Fruit fly (Drosophila melanogaster) whole organism, embryonic: Measurements from ENCODE around the gene papi.

Source experiments
- Aef1 ChIP-seq: fragments of 200-800 bp; sonication (Bioruptor generic); IDR thresholded peaks from 3 replicates; pipeline ENCODE4 v1.3.6; 2022; ENCODE audit warnings: missing biosample characterization, missing genetic modification characterization
- Atf3 ChIP-seq: fragments of 200-800 bp; sonication (Bioruptor generic); optimal IDR thresholded peaks from 3 replicates; lab custom pipeline; 2016; ENCODE audit warnings: missing biosample characterization, missing genetic modification characterization
- BEAF-32 ChIP-seq: fragments of 200-800 bp; sonication (Bioruptor generic); optimal IDR thresholded peaks from 3 replicates; lab custom pipeline; 2017; ENCODE audit warnings: missing biosample characterization, missing genetic modification characterization, mild to moderate bottlenecking, moderate library complexity, missing genetic modification reagents
- Bteb2 ChIP-seq: fragments of 200-800 bp; sonication (Bioruptor generic); optimal IDR thresholded peaks from 2 replicates; lab custom pipeline; 2016; ENCODE audit warnings: missing biosample characterization, missing genetic modification characterization
- CG11560 ChIP-seq: fragments of 200-800 bp; sonication (Bioruptor generic); IDR thresholded peaks from 3 replicates; pipeline ENCODE4 v1.3.6; 2022; ENCODE audit warnings: missing biosample characterization, missing genetic modification characterization
- CG12104 ChIP-seq: fragments of 200-800 bp; sonication (Bioruptor generic); optimal IDR thresholded peaks from 3 replicates; lab custom pipeline; 2016; ENCODE audit warnings: missing biosample characterization, missing genetic modification characterization
- CG14667 ChIP-seq: fragments of 200-800 bp; sonication (Bioruptor generic); IDR thresholded peaks from 2 replicates; pipeline ENCODE4 v1.3.6; 2022; ENCODE audit warnings: missing biosample characterization, missing genetic modification characterization
- CG14710 ChIP-seq: fragments of 200-800 bp; sonication (Bioruptor generic); optimal IDR thresholded peaks from 3 replicates; lab custom pipeline; 2019; ENCODE audit warnings: missing biosample characterization, mild to moderate bottlenecking, missing genetic modification characterization, moderate library complexity
- CG15073 ChIP-seq: fragments of 200-800 bp; sonication (Bioruptor generic); optimal IDR thresholded peaks from 2 replicates; lab custom pipeline; 2016; ENCODE audit warnings: missing biosample characterization, missing genetic modification characterization
- CG15601 ChIP-seq: fragments of 200-800 bp; sonication (Bioruptor generic); optimal IDR thresholded peaks from 3 replicates; lab custom pipeline; 2019; ENCODE audit warnings: missing biosample characterization, mild to moderate bottlenecking, missing genetic modification characterization, moderate library complexity
- CG17802 ChIP-seq: fragments of 200-800 bp; sonication (Bioruptor generic); optimal IDR thresholded peaks from 2 replicates; lab custom pipeline; 2018; ENCODE audit warnings: missing biosample characterization, mild to moderate bottlenecking, missing genetic modification characterization, moderate library complexity
- CG2116 ChIP-seq: fragments of 200-800 bp; sonication (Bioruptor generic); optimal IDR thresholded peaks from 3 replicates; lab custom pipeline; 2018; ENCODE audit warnings: missing biosample characterization, mild to moderate bottlenecking, missing genetic modification characterization
- CG3163 ChIP-seq: fragments of 200-800 bp; sonication (Bioruptor generic); optimal IDR thresholded peaks from 3 replicates; lab custom pipeline; 2016; ENCODE audit warnings: missing biosample characterization, missing genetic modification characterization
- CG32532 ChIP-seq: fragments of 200-800 bp; sonication (Bioruptor generic); IDR thresholded peaks from 2 replicates; pipeline ENCODE4 v1.3.6; 2022; ENCODE audit warnings: missing biosample characterization, missing genetic modification characterization
- CG34224 ChIP-seq: fragments of 200-800 bp; sonication (Bioruptor generic); IDR thresholded peaks from 3 replicates; pipeline ENCODE4 v1.3.6; 2022; ENCODE audit warnings: missing biosample characterization, missing genetic modification characterization; ENCODE audit not compliant: partially characterized antibody
- CG3847 ChIP-seq: fragments of 200-800 bp; sonication (Bioruptor generic); IDR thresholded peaks from 2 replicates; pipeline ENCODE4 v1.3.6; 2022; ENCODE audit warnings: missing biosample characterization, missing genetic modification characterization
- CG4707 ChIP-seq: fragments of 200-800 bp; sonication (Bioruptor generic); optimal IDR thresholded peaks from 2 replicates; lab custom pipeline; 2018; ENCODE audit warnings: missing biosample characterization, mild to moderate bottlenecking, missing genetic modification characterization, moderate library complexity
- CG6175 ChIP-seq: fragments of 200-800 bp; sonication (Bioruptor generic); IDR thresholded peaks from 3 replicates; pipeline ENCODE4 v1.3.6; 2022; ENCODE audit warnings: missing biosample characterization, missing genetic modification characterization
- CG7786 ChIP-seq: fragments of 200-800 bp; sonication (Bioruptor generic); optimal IDR thresholded peaks from 2 replicates; lab custom pipeline; 2016; ENCODE audit warnings: missing biosample characterization, missing genetic modification characterization
- CG8388 ChIP-seq: fragments of 200-800 bp; sonication (Bioruptor generic); optimal IDR thresholded peaks from 2 replicates; lab custom pipeline; 2019; ENCODE audit warnings: missing biosample characterization, mild to moderate bottlenecking, missing genetic modification characterization, moderate library complexity
- CG8944 ChIP-seq: fragments of 200-800 bp; sonication (Bioruptor generic); optimal IDR thresholded peaks from 3 replicates; lab custom pipeline; 2016; ENCODE audit warnings: missing biosample characterization, missing genetic modification characterization
- CG9437 ChIP-seq: fragments of 200-800 bp; sonication (Bioruptor generic); optimal IDR thresholded peaks from 2 replicates; lab custom pipeline; 2018; ENCODE audit warnings: missing biosample characterization, mild to moderate bottlenecking, missing genetic modification characterization
- CrebB ChIP-seq: fragments of 200-800 bp; sonication (Bioruptor generic); optimal IDR thresholded peaks from 3 replicates; lab custom pipeline; 2018; ENCODE audit warnings: missing biosample characterization, mild to moderate bottlenecking, missing genetic modification characterization
- H15 ChIP-seq: fragments of 200-800 bp; sonication (Bioruptor generic); IDR thresholded peaks from 3 replicates; pipeline ENCODE4 v1.3.6; 2022; ENCODE audit warnings: missing biosample characterization, missing genetic modification characterization
- Hsf ChIP-seq: fragments of 200-800 bp; sonication (Bioruptor generic); optimal IDR thresholded peaks from 3 replicates; lab custom pipeline; 2016; ENCODE audit warnings: missing biosample characterization, missing genetic modification characterization
- Opbp ChIP-seq: fragments of 200-800 bp; sonication (Bioruptor generic); IDR thresholded peaks from 3 replicates; pipeline ENCODE4 v1.3.6; 2022; ENCODE audit warnings: missing biosample characterization, missing genetic modification characterization; ENCODE audit not compliant: partially characterized antibody
- Poxn ChIP-seq: fragments of 200-800 bp; sonication (Bioruptor generic); IDR thresholded peaks from 2 replicates; pipeline ENCODE4 v1.3.6; 2022; ENCODE audit warnings: missing biosample characterization, missing genetic modification characterization
- TFAM ChIP-seq: fragments of 200-800 bp; sonication (Bioruptor generic); optimal IDR thresholded peaks from 2 replicates; lab custom pipeline; 2017; ENCODE audit warnings: missing biosample characterization, missing genetic modification characterization, inconsistent platforms
- Xrp1 ChIP-seq: fragments of 200-800 bp; sonication (Bioruptor generic); IDR thresholded peaks from 2 replicates; pipeline ENCODE4 v1.3.6; 2022; ENCODE audit warnings: missing biosample characterization, missing genetic modification characterization
- chm ChIP-seq: fragments of 200-800 bp; sonication (Bioruptor generic); IDR thresholded peaks from 2 replicates; pipeline ENCODE4 v1.3.6; 2022; ENCODE audit warnings: missing biosample characterization, missing genetic modification characterization
- chn ChIP-seq: fragments of 200-800 bp; sonication (Bioruptor generic); optimal IDR thresholded peaks from 2 replicates; lab custom pipeline; 2016; ENCODE audit warnings: missing biosample characterization, missing genetic modification characterization
- ci ChIP-seq: fragments of 200-800 bp; sonication (Bioruptor generic); IDR thresholded peaks from 3 replicates; pipeline ENCODE4 v1.3.6; 2022; ENCODE audit warnings: missing biosample characterization, missing genetic modification characterization
- dimm ChIP-seq: fragments of 200-800 bp; sonication (Bioruptor generic); IDR thresholded peaks from 2 replicates; pipeline ENCODE4 v1.3.6; 2022; ENCODE audit warnings: missing biosample characterization, missing genetic modification characterization
- dm ChIP-seq: fragments of 200-800 bp; sonication (Bioruptor generic); optimal IDR thresholded peaks from 3 replicates; lab custom pipeline; 2016; ENCODE audit warnings: missing biosample characterization, missing genetic modification characterization
- dysf ChIP-seq: fragments of 200-800 bp; sonication (Bioruptor generic); IDR thresholded peaks from 3 replicates; pipeline ENCODE4 v1.3.6; 2022; ENCODE audit warnings: missing biosample characterization, missing genetic modification characterization
- fd64A ChIP-seq: fragments of 200-800 bp; sonication (Bioruptor generic); optimal IDR thresholded peaks from 3 replicates; lab custom pipeline; 2018; ENCODE audit warnings: missing biosample characterization, mild to moderate bottlenecking, missing genetic modification characterization
- gce ChIP-seq: fragments of 200-800 bp; sonication (Bioruptor generic); IDR thresholded peaks from 3 replicates; pipeline ENCODE4 v1.3.6; 2022; ENCODE audit warnings: missing biosample characterization, missing genetic modification characterization
- gfzf ChIP-seq: fragments of 200-800 bp; sonication (Bioruptor generic); optimal IDR thresholded peaks from 2 replicates; lab custom pipeline; 2016; ENCODE audit warnings: missing biosample characterization, mild to moderate bottlenecking, missing genetic modification characterization, moderate library complexity
- kni ChIP-seq: fragments of 200-800 bp; sonication (Bioruptor generic); optimal IDR thresholded peaks from 3 replicates; lab custom pipeline; 2017; ENCODE audit warnings: mild to moderate bottlenecking, missing biosample characterization, missing genetic modification reagents, missing genetic modification characterization
- lilli ChIP-seq: fragments of 200-800 bp; sonication (Bioruptor generic); optimal IDR thresholded peaks from 3 replicates; lab custom pipeline; 2016; ENCODE audit warnings: missing biosample characterization, missing genetic modification characterization
- nerfin-1 ChIP-seq: fragments of 200-800 bp; sonication (Bioruptor generic); optimal IDR thresholded peaks from 3 replicates; lab custom pipeline; 2019; ENCODE audit warnings: missing biosample characterization, mild to moderate bottlenecking, missing genetic modification characterization, moderate library complexity
- otp ChIP-seq: fragments of 200-800 bp; sonication (Bioruptor generic); IDR thresholded peaks from 3 replicates; pipeline ENCODE4, ENCODE4 v1.3.6; 2022; ENCODE audit warnings: missing biosample characterization, missing genetic modification characterization
- ranshi ChIP-seq: fragments of 200-800 bp; sonication (Bioruptor generic); IDR thresholded peaks from 2 replicates; pipeline ENCODE4 v1.3.6; 2022; ENCODE audit warnings: missing biosample characterization, missing genetic modification characterization
- slbo ChIP-seq: fragments of 200-800 bp; sonication (Bioruptor generic); IDR thresholded peaks from 2 replicates; pipeline ENCODE4 v1.3.6; 2022; ENCODE audit warnings: missing biosample characterization, missing genetic modification characterization
- sqz ChIP-seq: fragments of 200-800 bp; sonication (Bioruptor generic); optimal IDR thresholded peaks from 3 replicates; lab custom pipeline; 2018; ENCODE audit warnings: missing biosample characterization, mild to moderate bottlenecking, missing genetic modification characterization
- trh ChIP-seq: fragments of 200-800 bp; sonication (Bioruptor generic); optimal IDR thresholded peaks from 2 replicates; lab custom pipeline; 2016; ENCODE audit warnings: missing biosample characterization, missing genetic modification characterization
- tx ChIP-seq: fragments of 200-800 bp; sonication (Bioruptor generic); optimal IDR thresholded peaks from 2 replicates; lab custom pipeline; 2016; ENCODE audit warnings: missing biosample characterization, missing genetic modification characterization
- wdn ChIP-seq: fragments of 200-800 bp; sonication (Bioruptor generic); IDR thresholded peaks from 2 replicates; pipeline ENCODE4 v1.3.6; 2022; ENCODE audit warnings: missing biosample characterization, missing genetic modification characterization
- wor ChIP-seq: fragments of 200-800 bp; sonication (Bioruptor generic); IDR thresholded peaks from 2 replicates; pipeline ENCODE4 v1.3.6; 2022; ENCODE audit warnings: missing biosample characterization, missing genetic modification characterization
- yki ChIP-seq: fragments of >200 bp; optimal IDR thresholded peaks from 3 replicates; lab custom pipeline; 2018
- zen2 ChIP-seq: fragments of 200-800 bp; sonication (Bioruptor generic); IDR thresholded peaks from 3 replicates; pipeline ENCODE4 v1.3.6; 2022; ENCODE audit warnings: missing biosample characterization, missing genetic modification characterization; ENCODE audit not compliant: partially characterized antibody

Gene papi

dm6 chr2L:2198613-2199432 is 21.7 kb upstream of the papi start (continued):
- TF ChIP-seq H15 (GFP tag; lab: Robert Waterston, UW) (no peak), CrebB (tag; lab: Kevin White, UChicago) (peak; percentile 78), CG12104 (GFP tag; lab: Kevin White, UChicago) (peak; percentile 65), tx (GFP tag; lab: Kevin White, UChicago) (peak; percentile 80), Hsf (GFP tag; lab: Kevin White, UChicago) (peak; percentile 82), CG3847 (GFP tag; lab: Robert Waterston, UW) (no peak), CG15073 (GFP tag; lab: Kevin White, UChicago) (peak; percentile 32), Xrp1 (GFP tag; lab: Robert Waterston, UW) (no peak), CG32532 (no peak), wor (GFP tag; lab: Robert Waterston, UW) (no peak), dimm (GFP tag; lab: Robert Waterston, UW) (no peak), CG2116 (GFP tag; lab: Kevin White, UChicago) (peak; percentile 53), CG11560 (tag; lab: Robert Waterston, UW) (no peak), CG14710 (tag; lab: Kevin White, UChicago) (peak; percentile 82), CG9437 (GFP tag; lab: Kevin White, UChicago) (peak; percentile 94), BEAF-32 (GFP tag; lab: Kevin White, UChicago) (no peak), CG14667 (GFP tag; lab: Robert Waterston, UW) (no peak), chn (GFP tag; lab: Kevin White, UChicago) (peak; percentile 82), CG17802 (tag; lab: Kevin White, UChicago) (peak; percentile 77), nerfin-1 (tag; lab: Kevin White, UChicago) (peak; percentile 47), trh (peak; percentile 67), ci (no peak), sqz (GFP tag; lab: Kevin White, UChicago) (peak; percentile 78), fd64A (GFP tag; lab: Kevin White, UChicago) (peak; percentile 74), gfzf (GFP tag; lab: Kevin White, UChicago) (no peak), Bteb2 (GFP tag; lab: Kevin White, UChicago) (peak; percentile 78), Opbp (GFP tag; lab: Robert Waterston, UW) (no peak), zen2 (GFP tag; lab: Robert Waterston, UW) (no peak), lilli (GFP tag; lab: Kevin White, UChicago) (peak; percentile 87), dysf (GFP tag; lab: Robert Waterston, UW) (no peak), wdn (GFP tag; lab: Robert Waterston, UW) (no peak), CG7786 (GFP tag; lab: Kevin White, UChicago) (peak; percentile 85), slbo (GFP tag; lab: Robert Waterston, UW) (no peak), dm (GFP tag; lab: Kevin White, UChicago) (peak; percentile 74), gce (GFP tag; lab: Robert Waterston, UW) (no peak), otp (GFP tag; lab: Robert Waterston, UW) (no peak), Atf3 (peak; percentile 87), CG4707 (GFP tag; lab: Kevin White, UChicago) (peak; percentile 70), CG3163 (GFP tag; lab: Kevin White, UChicago) (peak; percentile 51), yki (lab: Kevin White, UChicago) (no peak), kni (GFP tag; lab: Kevin White, UChicago) (peak; percentile 84), Aef1 (no peak), CG15601 (tag; lab: Kevin White, UChicago) (peak; percentile 84), ranshi (no peak), CG6175 (GFP tag; lab: Robert Waterston, UW) (no peak), chm (GFP tag; lab: Robert Waterston, UW) (no peak), Poxn (no peak), CG34224 (no peak), CG8944 (peak; percentile 88), TFAM (GFP tag; lab: Kevin White, UChicago) (peak; percentile 48), CG8388 (GFP tag; lab: Kevin White, UChicago) (peak; percentile 86)
